Fruit fly (Drosophila melanogaster): Measurements from ENCODE around the gene CG8460.

dm6 chr2L:8230255-8230654 lies 33.3 kb downstream of the CG8460 start:
- no peak for TF ChIP-seq Rel (GFP tag; optimal IDR thresholded peaks at IDR 0.05)
- TF ChIP-seq Rel (tag; optimal IDR thresholded peaks at IDR 0.05): no peak
- no peak for TF ChIP-seq lola (GFP tag; optimal IDR thresholded peaks at IDR 0.05)
- no peak for TF ChIP-seq Sp1 (GFP tag; optimal IDR thresholded peaks at IDR 0.05)
